Fruit fly (Drosophila melanogaster): ENCODE data around the gene CG44194.

CG44194 gene

dm6 chr3R:13032975-13033445 lies 35.5 kb upstream of the CG44194 start (continued):
- TF ChIP-seq sisA (GFP tag; IDR thresholded peaks at IDR 0.05) = no peak
- TF ChIP-seq CG7987 (GFP tag; optimal IDR thresholded peaks at IDR 0.05) = peak; percentile 77
- TF ChIP-seq bab2 (GFP tag; optimal IDR thresholded peaks at IDR 0.05) = peak; percentile 37
- no peak for TF ChIP-seq run (tag; optimal IDR thresholded peaks at IDR 0.05)
- TF ChIP-seq Lhr (GFP tag; optimal IDR thresholded peaks at IDR 0.05) = peak; percentile 12
- TF ChIP-seq ind (GFP tag; optimal IDR thresholded peaks at IDR 0.05) = no peak
- TF ChIP-seq CG8924 (tag; optimal IDR thresholded peaks at IDR 0.05) = peak; percentile 40
- no peak for TF ChIP-seq jumu (GFP tag; optimal IDR thresholded peaks at IDR 0.05)
- TF ChIP-seq PHDP (tag; optimal IDR thresholded peaks at IDR 0.05) = no peak
- peak; percentile 79 for TF ChIP-seq grn (GFP tag; optimal IDR thresholded peaks at IDR 0.05)
- TF ChIP-seq sob (GFP tag; IDR thresholded peaks at IDR 0.05) = peak; percentile 51; the same call in 1 of the 2 replicates
- peak; percentile 50 for TF ChIP-seq pfk (GFP tag; optimal IDR thresholded peaks at IDR 0.05)
- TF ChIP-seq crol (GFP tag; IDR thresholded peaks at IDR 0.05) = no peak
- no peak for TF ChIP-seq Pdp1 (GFP tag; optimal IDR thresholded peaks at IDR 0.05)
- TF ChIP-seq CG4282 (GFP tag; optimal IDR thresholded peaks at IDR 0.05) = no peak
- TF ChIP-seq CG17361 (GFP tag; IDR thresholded peaks at IDR 0.05) = no peak
- no peak for TF ChIP-seq hb (GFP tag; IDR thresholded peaks at IDR 0.05; ENCODE audit: partially characterized antibody)
- TF ChIP-seq zfh2 (GFP tag; optimal IDR thresholded peaks at IDR 0.05) = no peak
- TF ChIP-seq lola (GFP tag; optimal IDR thresholded peaks at IDR 0.05) = no peak
- TF ChIP-seq exex (tag; optimal IDR thresholded peaks at IDR 0.05) = peak; percentile 42
- no peak for TF ChIP-seq CG31388 (GFP tag; optimal IDR thresholded peaks at IDR 0.05)
- no peak for TF ChIP-seq Ets65A (GFP tag)
- no peak for TF ChIP-seq fd102C (GFP tag; optimal IDR thresholded peaks at IDR 0.05)
- no peak for TF ChIP-seq Meics (GFP tag; optimal IDR thresholded peaks at IDR 0.05)
- TF ChIP-seq CG43689 (GFP tag; IDR thresholded peaks at IDR 0.05) = no peak
- TF ChIP-seq CG9932 (GFP tag; IDR thresholded peaks at IDR 0.05) = no peak
- peak; percentile 66; the same call in 1 of the 3 replicates for TF ChIP-seq gce (GFP tag; IDR thresholded peaks at IDR 0.05)
- TF ChIP-seq Mad (GFP tag; optimal IDR thresholded peaks at IDR 0.05) = no peak
- peak; percentile 52 for TF ChIP-seq caup (GFP tag; optimal IDR thresholded peaks at IDR 0.05; ENCODE audit: severe bottlenecking)
- TF ChIP-seq sens-2 (GFP tag; IDR thresholded peaks at IDR 0.05) = no peak
- TF ChIP-seq kah (GFP tag; optimal IDR thresholded peaks at IDR 0.05) = peak; percentile 22
- TF ChIP-seq CG6791 (GFP tag; IDR thresholded peaks at IDR 0.05; ENCODE audit: partially characterized antibody) = no peak
- no peak for TF ChIP-seq Ravus (GFP tag; IDR thresholded peaks at IDR 0.05)
- TF ChIP-seq Lim3 (GFP tag; IDR thresholded peaks at IDR 0.05) = no peak
- TF ChIP-seq ap (GFP tag; IDR thresholded peaks at IDR 0.05) = no peak
- TF ChIP-seq NfI (GFP tag; optimal IDR thresholded peaks at IDR 0.05) = no peak
- peak; percentile 69 for TF ChIP-seq CG17359 (tag; optimal IDR thresholded peaks at IDR 0.05)
- TF ChIP-seq CG7786 (GFP tag; optimal IDR thresholded peaks at IDR 0.05) = no peak
- TF ChIP-seq ERR (GFP tag; optimal IDR thresholded peaks at IDR 0.05) = no peak
- no peak for TF ChIP-seq tup (GFP tag; optimal IDR thresholded peaks at IDR 0.05)
- no peak for TF ChIP-seq Atf3 (GFP tag; optimal IDR thresholded peaks at IDR 0.05)
- TF ChIP-seq tap (tag; optimal IDR thresholded peaks at IDR 0.05) = no peak
- TF ChIP-seq kay (GFP tag; optimal IDR thresholded peaks at IDR 0.05) = no peak
- TF ChIP-seq HLHmδ (GFP tag; optimal IDR thresholded peaks at IDR 0.05) = peak; percentile 25
- TF ChIP-seq schlank (tag; optimal IDR thresholded peaks at IDR 0.05) = peak; percentile 29
- TF ChIP-seq Ptx1 (GFP tag; IDR thresholded peaks at IDR 0.05) = peak; percentile 36; the same call in 1 of the 2 replicates
- no peak for TF ChIP-seq H15 (GFP tag; IDR thresholded peaks at IDR 0.05)
- no peak for TF ChIP-seq pan (optimal IDR thresholded peaks at IDR 0.05)
- no peak for TF ChIP-seq pan (GFP tag; optimal IDR thresholded peaks at IDR 0.05 in 1 of 2, IDR thresholded peaks at IDR 0.05 in 1 of 2)
- TF ChIP-seq mirr (GFP tag; optimal IDR thresholded peaks at IDR 0.05) = no peak
- no peak for TF ChIP-seq br (optimal IDR thresholded peaks at IDR 0.05)
- TF ChIP-seq CG17568 (GFP tag; optimal IDR thresholded peaks at IDR 0.05) = no peak

All from whole organism, embryonic.